Worm (Caenorhabditis elegans): Measurements from ENCODE around the gene F58G6.3.

ce11 chrIV:9618836-9619235 is 34.5 kb upstream of the F58G6.3 start:
- TF ChIP-seq nhr-11 (tag; optimal IDR thresholded peaks at IDR 0.05) = no peak
- TF ChIP-seq ceh-28 (tag; optimal IDR thresholded peaks at IDR 0.05) = no peak
